Worm (Caenorhabditis elegans): ENCODE results near the gene hlh-26.
"Not testable (repeated sequence)": the region's sequence is repeated elsewhere in the genome, so short reads cannot be mapped to it uniquely, and the experiment has no call there.

The hlh-26 gene

DNA sequence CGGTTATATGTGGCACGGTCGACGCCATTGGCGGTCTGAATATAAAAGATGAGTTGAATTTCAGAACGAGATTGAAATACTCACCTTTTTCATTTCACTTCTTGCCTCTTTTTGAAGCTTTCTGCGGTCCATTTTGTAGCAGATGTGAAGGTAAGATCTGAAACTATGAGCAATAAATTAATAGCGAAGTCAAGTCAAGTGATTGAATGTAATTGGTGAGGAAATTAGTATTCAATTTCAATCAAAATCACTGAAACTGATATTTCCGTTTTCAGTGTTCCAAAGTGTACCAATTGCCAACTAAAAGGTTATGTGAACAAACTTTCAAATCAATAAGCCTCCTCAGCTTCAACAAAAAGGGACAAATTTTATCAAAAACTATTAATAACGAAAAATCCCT lies 8.1 kb upstream of the hlh-26 start, which contains the start of gene C17C3.24:
Gene C17C3.24 (minus strand): TSS at position 101 of the 400 bp plus-strand sequence.
- no peak for TF ChIP-seq hmg-4 (GFP tag; optimal IDR thresholded peaks at IDR 0.05)
- TF ChIP-seq tra-4 (tag; optimal IDR thresholded peaks at IDR 0.05): no peak
- TF ChIP-seq ets-7 (tag; optimal IDR thresholded peaks at IDR 0.05): no peak
- no peak for TF ChIP-seq aly-1 (tag; optimal IDR thresholded peaks at IDR 0.05)
- TF ChIP-seq ama-1 (optimal IDR thresholded peaks at IDR 0.05): no peak
- TF ChIP-seq pes-1 (GFP tag; IDR thresholded peaks at IDR 0.05): no peak
- TF ChIP-seq sea-1 (GFP tag; conservative IDR thresholded peaks at IDR 0.05): no peak
- TF ChIP-seq flt-1 (GFP tag; IDR thresholded peaks at IDR 0.05): no peak
- no peak for TF ChIP-seq hnd-1 (tag; optimal IDR thresholded peaks at IDR 0.05)
- TF ChIP-seq ceh-13 (GFP tag; optimal IDR thresholded peaks at IDR 0.05): no peak
- TF ChIP-seq hmbx-1 (tag; optimal IDR thresholded peaks at IDR 0.05): no peak

DNA sequence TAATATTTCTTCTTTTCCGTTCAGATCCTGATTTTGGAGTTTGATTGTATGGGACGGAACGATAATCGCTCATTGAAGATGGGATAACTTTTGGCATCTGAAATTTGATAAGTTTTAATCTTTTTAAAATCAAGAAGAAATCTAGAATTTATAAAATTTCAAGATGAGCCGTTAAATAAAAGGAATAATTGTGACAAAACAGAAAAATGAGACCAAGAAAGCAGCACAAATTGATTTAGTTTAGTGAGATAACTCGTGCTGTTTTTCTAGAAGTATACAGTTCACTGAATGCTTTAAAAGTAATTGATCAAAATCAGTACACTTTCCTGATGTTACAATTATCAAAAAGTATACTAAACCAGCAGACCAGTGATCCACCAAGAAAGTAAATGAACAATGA lies 6.6 kb upstream of the hlh-26 start, which contains the start of gene hlh-27:
Gene hlh-27 (minus strand): TSS at position 101 of the 400 bp plus-strand sequence.
- not testable (repeated sequence) for TF ChIP-seq ceh-13 (GFP tag; optimal IDR thresholded peaks at IDR 0.05); pes-1 (GFP tag; IDR thresholded peaks at IDR 0.05); F13C5.2 (tag; optimal IDR thresholded peaks at IDR 0.05)

DNA sequence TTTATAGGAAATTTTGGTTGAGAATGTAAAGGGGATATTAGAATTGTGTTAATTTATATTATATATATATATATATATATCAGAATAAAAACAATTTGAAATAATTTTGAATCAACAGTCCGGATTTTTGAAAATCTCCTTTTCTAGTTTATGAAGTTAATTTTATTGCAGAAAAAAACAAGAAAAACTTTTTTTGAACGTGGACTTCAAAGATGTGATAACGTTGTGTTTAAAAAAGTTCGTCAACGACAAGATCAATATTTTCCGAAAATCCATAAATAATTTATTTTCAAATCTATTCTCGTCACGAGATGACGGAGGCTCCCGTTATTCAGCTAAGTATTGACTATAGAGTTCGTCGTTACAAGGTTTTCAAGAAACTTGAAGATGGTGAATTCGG lies 4.0 kb upstream of the hlh-26 start, which contains the start of gene C17C3.11:
Gene C17C3.11 (plus strand): TSS at position 301 of the 400 bp plus-strand sequence.
- TF ChIP-seq hmbx-1 (tag; optimal IDR thresholded peaks at IDR 0.05) (no peak), aly-1 (tag; optimal IDR thresholded peaks at IDR 0.05) (no peak), tbx-11 (GFP tag; IDR thresholded peaks at IDR 0.05) (no peak), ceh-13 (GFP tag; optimal IDR thresholded peaks at IDR 0.05) (no peak), ets-7 (tag; optimal IDR thresholded peaks at IDR 0.05) (no peak), flt-1 (GFP tag; IDR thresholded peaks at IDR 0.05) (no peak), tbx-37 (GFP tag; conservative IDR thresholded peaks at IDR 0.05) (no peak), sea-1 (GFP tag; conservative IDR thresholded peaks at IDR 0.05) (no peak)

DNA sequence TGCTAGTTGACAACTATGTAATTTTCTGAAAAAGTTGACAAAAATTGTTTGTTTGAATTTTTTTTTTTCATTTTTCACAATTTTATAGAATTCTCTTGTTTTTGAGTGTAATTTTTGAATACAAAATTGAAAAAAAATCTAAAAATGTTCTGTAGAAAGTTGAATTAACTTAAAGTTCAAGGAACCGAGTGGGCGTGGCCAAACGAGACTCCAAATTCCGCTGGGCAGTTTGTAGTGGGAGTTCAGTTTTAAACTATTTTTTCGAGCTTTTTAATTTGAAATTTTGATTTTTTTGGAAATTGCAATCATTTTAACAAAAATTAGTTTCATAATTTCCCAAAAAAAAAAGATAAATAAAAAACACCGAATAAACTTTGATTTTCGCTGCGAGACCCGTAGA lies 3.5 kb upstream of the hlh-26 start:
- TF ChIP-seq scrt-1 (GFP tag; IDR thresholded peaks at IDR 0.05) (no peak), tbx-37 (GFP tag; conservative IDR thresholded peaks at IDR 0.05) (no peak), hmbx-1 (tag; optimal IDR thresholded peaks at IDR 0.05) (no peak), sea-1 (GFP tag; conservative IDR thresholded peaks at IDR 0.05) (no peak), ceh-36 (tag; optimal IDR thresholded peaks at IDR 0.05) (no peak), pes-1 (GFP tag; IDR thresholded peaks at IDR 0.05) (no peak), F13C5.2 (tag; optimal IDR thresholded peaks at IDR 0.05) (no peak), ceh-13 (GFP tag; optimal IDR thresholded peaks at IDR 0.05) (no peak), hnd-1 (tag; optimal IDR thresholded peaks at IDR 0.05) (no peak), B0310.2 (tag; optimal IDR thresholded peaks at IDR 0.05) (no peak), hmg-4 (GFP tag; optimal IDR thresholded peaks at IDR 0.05) (no peak), tbx-11 (GFP tag; IDR thresholded peaks at IDR 0.05) (no peak), tra-4 (tag; optimal IDR thresholded peaks at IDR 0.05) (no peak), ama-1 (optimal IDR thresholded peaks at IDR 0.05) (no peak), flt-1 (GFP tag; IDR thresholded peaks at IDR 0.05) (no peak), aly-1 (tag; optimal IDR thresholded peaks at IDR 0.05) (no peak), ets-7 (tag; optimal IDR thresholded peaks at IDR 0.05) (no peak)

DNA sequence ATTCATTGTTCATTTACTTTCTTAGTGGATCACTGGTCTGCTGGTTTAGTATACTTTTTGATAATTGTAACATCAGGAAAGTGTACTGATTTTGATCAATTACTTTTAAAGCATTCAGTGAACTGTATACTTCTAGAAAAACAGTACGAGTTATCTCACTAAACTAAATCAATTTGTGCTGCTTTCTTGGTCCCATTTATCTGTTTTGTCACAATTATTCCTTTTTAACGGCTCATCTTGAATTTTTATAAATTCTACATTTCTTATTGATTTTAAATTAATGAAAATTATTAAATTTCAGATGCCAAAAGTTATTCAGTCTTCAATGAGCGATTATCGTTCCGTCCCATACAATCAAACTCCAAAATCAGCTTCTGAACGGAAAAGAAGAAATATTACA lies 1.4 kb upstream of the hlh-26 start, which contains the start of gene hlh-25:
Gene hlh-25 (plus strand): TSS at position 301 of the 400 bp plus-strand sequence.
- not testable (repeated sequence) for TF ChIP-seq hmg-4 (GFP tag; optimal IDR thresholded peaks at IDR 0.05); flt-1 (GFP tag; IDR thresholded peaks at IDR 0.05); hmbx-1 (tag; optimal IDR thresholded peaks at IDR 0.05)

DNA sequence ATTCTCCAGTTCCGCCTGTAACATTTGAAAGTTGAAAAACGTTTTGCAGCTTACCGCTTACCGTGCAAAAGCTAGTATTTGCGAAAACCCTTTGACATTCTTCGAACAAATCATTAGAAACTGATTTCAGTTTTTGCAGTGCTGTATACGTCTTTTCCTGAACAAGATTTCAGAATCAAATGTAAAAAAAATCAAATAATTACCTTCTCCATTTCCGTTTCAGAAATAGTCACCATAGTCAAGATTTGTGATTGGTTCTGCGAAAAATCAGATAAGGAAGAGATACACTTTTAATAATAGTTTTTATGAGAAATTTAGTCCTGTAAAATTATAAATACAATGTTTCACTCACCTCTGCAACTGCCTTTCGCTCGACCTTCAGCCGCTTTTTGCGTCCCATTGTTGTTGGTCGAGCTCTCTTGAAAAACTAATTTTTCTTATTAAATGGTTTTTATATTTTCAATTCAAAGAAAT lies 1.6 kb downstream of the hlh-26 start, which contains the start of gene C17C3.9:
Gene C17C3.9 (minus strand): TSS at position 424 of the 474 bp plus-strand sequence.
- no peak for TF ChIP-seq hmbx-1 (tag; optimal IDR thresholded peaks at IDR 0.05)
- no peak for TF ChIP-seq tbx-37 (GFP tag; conservative IDR thresholded peaks at IDR 0.05)
- no peak for TF ChIP-seq sea-1 (GFP tag; conservative IDR thresholded peaks at IDR 0.05)
- TF ChIP-seq B0310.2 (tag; optimal IDR thresholded peaks at IDR 0.05): no peak
- TF ChIP-seq scrt-1 (GFP tag; IDR thresholded peaks at IDR 0.05): no peak
- no peak for TF ChIP-seq F13C5.2 (tag; optimal IDR thresholded peaks at IDR 0.05)
- no peak for TF ChIP-seq hnd-1 (tag; optimal IDR thresholded peaks at IDR 0.05)
- TF ChIP-seq flt-1 (GFP tag; IDR thresholded peaks at IDR 0.05): no peak
- no peak for TF ChIP-seq tbx-11 (GFP tag; IDR thresholded peaks at IDR 0.05)
- TF ChIP-seq aly-1 (tag; optimal IDR thresholded peaks at IDR 0.05): no peak
- TF ChIP-seq tra-4 (tag; optimal IDR thresholded peaks at IDR 0.05): no peak
- no peak for TF ChIP-seq hmg-4 (GFP tag; optimal IDR thresholded peaks at IDR 0.05)

DNA sequence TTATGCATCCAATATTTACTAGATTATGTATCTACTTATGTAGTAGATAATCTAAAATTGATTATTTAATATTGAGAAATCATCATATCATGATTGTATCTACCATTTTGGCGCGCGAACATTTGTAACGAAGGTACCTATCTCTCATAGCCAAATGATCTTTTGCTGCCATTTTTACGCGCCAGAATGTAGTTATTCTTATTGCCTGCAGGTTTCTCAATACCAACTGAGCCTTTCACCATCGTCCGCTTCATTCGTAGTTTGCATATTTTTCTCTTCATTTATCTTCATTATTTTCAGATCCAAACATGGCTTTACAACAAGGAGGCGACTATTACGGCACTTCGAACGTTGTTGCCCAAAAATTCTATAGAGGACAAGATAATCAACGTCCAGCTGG lies 5.7 kb downstream of the hlh-26 start, which contains the start of gene ZK177.1:
Gene ZK177.1 (plus strand): TSS at position 301 of the 400 bp plus-strand sequence.
- TF ChIP-seq sea-1 (GFP tag; conservative IDR thresholded peaks at IDR 0.05) (no peak), hmg-4 (GFP tag; optimal IDR thresholded peaks at IDR 0.05) (no peak), B0310.2 (tag; optimal IDR thresholded peaks at IDR 0.05) (no peak), pes-1 (GFP tag; IDR thresholded peaks at IDR 0.05) (no peak), tbx-11 (GFP tag; IDR thresholded peaks at IDR 0.05) (no peak), hmbx-1 (tag; optimal IDR thresholded peaks at IDR 0.05) (no peak), ceh-36 (tag; optimal IDR thresholded peaks at IDR 0.05) (no peak), tra-4 (tag; optimal IDR thresholded peaks at IDR 0.05) (no peak), flt-1 (GFP tag; IDR thresholded peaks at IDR 0.05) (no peak), F13C5.2 (tag; optimal IDR thresholded peaks at IDR 0.05) (no peak), scrt-1 (GFP tag; IDR thresholded peaks at IDR 0.05) (no peak), tbx-37 (GFP tag; conservative IDR thresholded peaks at IDR 0.05) (no peak), ama-1 (optimal IDR thresholded peaks at IDR 0.05) (no peak), hnd-1 (tag; optimal IDR thresholded peaks at IDR 0.05) (no peak)

DNA sequence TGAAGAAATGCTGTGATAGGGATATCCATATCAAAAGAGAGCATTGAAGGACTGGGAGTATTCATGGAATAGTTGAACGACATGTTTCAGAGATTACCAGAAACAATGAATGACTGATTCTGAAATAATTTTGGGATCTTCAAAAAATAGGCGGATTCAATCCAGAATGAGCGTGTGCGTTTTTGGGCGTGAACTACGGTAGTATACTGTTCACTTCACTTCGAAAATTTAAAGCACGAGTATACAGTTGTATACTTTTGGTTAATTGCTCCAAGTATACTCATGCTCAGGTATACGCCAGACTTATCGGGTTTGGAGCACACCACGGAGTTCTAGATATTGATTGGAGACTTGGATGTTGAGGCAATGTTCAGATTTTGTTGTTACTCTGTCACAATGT lies 8.2 kb downstream of the hlh-26 start, which contains the start of gene tbx-35:
Gene tbx-35 (minus strand): TSS at position 101 of the 400 bp plus-strand sequence.
- TF ChIP-seq tbx-11 (GFP tag; IDR thresholded peaks at IDR 0.05) (no peak), hmbx-1 (tag; optimal IDR thresholded peaks at IDR 0.05) (no peak), pes-1 (GFP tag; IDR thresholded peaks at IDR 0.05) (no peak), ets-7 (tag; optimal IDR thresholded peaks at IDR 0.05) (no peak), hmg-4 (GFP tag; optimal IDR thresholded peaks at IDR 0.05) (no peak), tra-4 (tag; optimal IDR thresholded peaks at IDR 0.05) (no peak), F13C5.2 (tag; optimal IDR thresholded peaks at IDR 0.05) (no peak), hnd-1 (tag; optimal IDR thresholded peaks at IDR 0.05) (no peak), scrt-1 (GFP tag; IDR thresholded peaks at IDR 0.05) (no peak), ceh-13 (GFP tag; optimal IDR thresholded peaks at IDR 0.05) (no peak), aly-1 (tag; optimal IDR thresholded peaks at IDR 0.05) (no peak), flt-1 (GFP tag; IDR thresholded peaks at IDR 0.05) (no peak), ceh-36 (tag; optimal IDR thresholded peaks at IDR 0.05) (no peak), B0310.2 (tag; optimal IDR thresholded peaks at IDR 0.05) (no peak), tbx-37 (GFP tag; conservative IDR thresholded peaks at IDR 0.05) (no peak)

Data from whole organism, early embryonic.